Worm (Caenorhabditis elegans) whole organism, midembryonic: Measurements from ENCODE around the gene best-14.

ENCODE experiments used
- ref-1 ChIP-seq: fragments of 200-800 bp; sonication (Bioruptor generic); conservative IDR thresholded peaks from 2 replicates; pipeline ENCODE4 v1.3.6; 2022; ENCODE audit warnings: missing genetic modification reagents, missing genetic modification characterization, missing compliant biosample characterization
- ztf-29 ChIP-seq: fragments of 200-800 bp; sonication (Bioruptor generic); IDR thresholded peaks from 2 replicates; pipeline ENCODE4 v1.3.6; 2022; ENCODE audit warnings: missing genetic modification reagents, missing genetic modification characterization, missing compliant biosample characterization

- no peak for TF ChIP-seq ztf-29 (GFP tag; lab: Robert Waterston, UW)
- no peak for TF ChIP-seq ref-1 (GFP tag; lab: Robert Waterston, UW)
Measured at ce11 chrV:10508855-10509254, 48.9 kb upstream of the best-14 start, which contains the start of gene C35A5.6.
